Worm (Caenorhabditis elegans): ENCODE data around the gene ztf-22.

Gene ztf-22

DNA sequence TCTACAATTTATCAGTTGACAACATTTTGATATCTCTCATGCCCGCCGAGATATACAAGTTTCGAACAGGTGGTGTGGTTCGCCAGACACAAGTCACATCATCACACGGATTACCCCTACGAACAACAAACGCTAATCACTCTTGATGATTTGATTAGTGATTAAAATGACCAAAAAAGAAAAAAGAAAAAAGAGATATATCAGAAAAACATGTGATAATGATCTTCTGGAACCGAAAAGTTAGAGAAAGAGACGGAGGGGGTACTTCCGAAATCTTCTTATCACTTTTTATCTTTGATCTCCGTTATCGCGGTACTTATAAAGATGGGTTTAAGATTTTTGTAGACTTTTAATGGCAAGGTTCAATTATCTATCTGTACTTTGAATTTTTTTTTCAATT is 7.3 kb upstream of the ztf-22 start (continued):
- TF ChIP-seq zag-1 (tag; optimal IDR thresholded peaks at IDR 0.05) (no peak), elt-3 (tag; optimal IDR thresholded peaks at IDR 0.05) (peak in 2 of 3 experiments; percentile 13 to 22), lin-39 (tag; optimal IDR thresholded peaks at IDR 0.05) (no peak), aly-2 (tag; optimal IDR thresholded peaks at IDR 0.05) (no peak), nhr-43 (tag; optimal IDR thresholded peaks at IDR 0.05; ENCODE audit: poor library complexity, severe bottlenecking) (peak; percentile 38), hmg-11 (tag; optimal IDR thresholded peaks at IDR 0.05) (no peak), ceh-28 (tag; optimal IDR thresholded peaks at IDR 0.05) (peak; percentile 25), elt-2 (tag; optimal IDR thresholded peaks at IDR 0.05) (no peak), daf-12 (tag; optimal IDR thresholded peaks at IDR 0.05) (no peak)

DNA sequence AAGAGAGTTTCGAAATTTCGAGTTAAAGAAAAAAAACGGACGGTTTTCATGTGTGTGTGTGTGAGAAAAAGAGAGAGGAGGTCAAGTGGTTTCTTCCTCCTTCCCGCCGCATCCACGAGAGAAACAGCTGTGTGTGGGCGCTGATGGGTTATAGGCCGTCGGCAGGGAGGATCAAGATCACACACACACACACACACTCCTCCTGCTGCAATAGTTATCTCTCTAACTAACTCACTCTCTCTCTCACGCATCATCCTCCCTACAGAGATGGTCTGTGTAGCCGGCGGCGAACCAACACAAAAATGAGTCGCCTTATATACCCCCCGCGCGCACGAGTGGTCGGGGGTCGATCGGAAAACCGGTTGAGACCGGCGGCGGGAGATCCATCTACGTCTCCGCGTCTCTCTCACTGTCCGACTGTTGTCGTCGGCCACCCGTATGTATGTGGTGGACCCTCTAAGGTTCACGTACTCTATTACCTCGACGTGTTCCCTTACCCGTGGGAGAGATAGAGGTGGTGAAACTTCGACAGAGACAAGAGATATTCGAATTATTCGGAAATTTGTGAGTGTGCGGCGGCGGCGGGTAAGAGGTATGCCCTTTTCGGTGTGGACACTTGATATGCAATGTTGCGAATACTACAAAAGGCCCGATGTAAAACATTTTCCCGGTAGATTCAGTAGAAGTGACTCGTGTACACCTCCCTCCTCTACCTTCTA is 5.9 kb upstream of the ztf-22 start:
- peak; percentile 21 for TF ChIP-seq jun-1 (tag; optimal IDR thresholded peaks at IDR 0.05)
- TF ChIP-seq mdl-1 (tag; optimal IDR thresholded peaks at IDR 0.05) = peak; percentile 70
- TF ChIP-seq elt-2 (tag; optimal IDR thresholded peaks at IDR 0.05) = no peak
- TF ChIP-seq ceh-28 (tag; optimal IDR thresholded peaks at IDR 0.05) = peak; percentile 46
- TF ChIP-seq nhr-77 (tag; optimal IDR thresholded peaks at IDR 0.05) = no peak
- peak; percentile 82 for TF ChIP-seq nhr-43 (tag; optimal IDR thresholded peaks at IDR 0.05; ENCODE audit: poor library complexity, severe bottlenecking)
- TF ChIP-seq ama-1 (optimal IDR thresholded peaks at IDR 0.05) = peak; percentile 91
- TF ChIP-seq lsy-12 (tag; optimal IDR thresholded peaks at IDR 0.05) = peak; percentile 9
- TF ChIP-seq zag-1 (tag; optimal IDR thresholded peaks at IDR 0.05) = no peak
- TF ChIP-seq elt-1 (tag; optimal IDR thresholded peaks at IDR 0.05) = peak; percentile 45
- TF ChIP-seq egl-5 (tag; optimal IDR thresholded peaks at IDR 0.05) = peak; percentile 46
- TF ChIP-seq eor-1 (tag; optimal IDR thresholded peaks at IDR 0.05) = no peak
- peak; percentile 19 for TF ChIP-seq nhr-11 (tag; optimal IDR thresholded peaks at IDR 0.05)
- peak; percentile 60 for TF ChIP-seq tbx-2 (tag; optimal IDR thresholded peaks at IDR 0.05)
- TF ChIP-seq lin-39 (tag; optimal IDR thresholded peaks at IDR 0.05) = peak; percentile 8
- TF ChIP-seq hmg-11 (tag; optimal IDR thresholded peaks at IDR 0.05) = no peak
- peak; percentile 30 for TF ChIP-seq ztf-4 (tag; optimal IDR thresholded peaks at IDR 0.05)
- no peak for TF ChIP-seq egl-27 (tag; optimal IDR thresholded peaks at IDR 0.05)
- TF ChIP-seq nhr-23 (tag; optimal IDR thresholded peaks at IDR 0.05) = peak; percentile 92
- peak; percentile 44 for TF ChIP-seq nfya-1 (tag; optimal IDR thresholded peaks at IDR 0.05; ENCODE audit: insufficient read depth)
- TF ChIP-seq snpc-4 (tag; optimal IDR thresholded peaks at IDR 0.05) = peak; percentile 4
- TF ChIP-seq ceh-9 (tag; optimal IDR thresholded peaks at IDR 0.05) = no peak
- peak; percentile 15 for TF ChIP-seq lin-15B (tag; optimal IDR thresholded peaks at IDR 0.05)
- peak; percentile 31 for TF ChIP-seq nhr-76 (tag; optimal IDR thresholded peaks at IDR 0.05)
- peak; percentile 69 for TF ChIP-seq pha-4 (tag; optimal IDR thresholded peaks at IDR 0.05)
- peak in 1 of 3 experiments; percentile 40 for TF ChIP-seq elt-3 (tag; optimal IDR thresholded peaks at IDR 0.05)
- peak; percentile 91 for TF ChIP-seq nhr-25 (tag; optimal IDR thresholded peaks at IDR 0.05)

DNA sequence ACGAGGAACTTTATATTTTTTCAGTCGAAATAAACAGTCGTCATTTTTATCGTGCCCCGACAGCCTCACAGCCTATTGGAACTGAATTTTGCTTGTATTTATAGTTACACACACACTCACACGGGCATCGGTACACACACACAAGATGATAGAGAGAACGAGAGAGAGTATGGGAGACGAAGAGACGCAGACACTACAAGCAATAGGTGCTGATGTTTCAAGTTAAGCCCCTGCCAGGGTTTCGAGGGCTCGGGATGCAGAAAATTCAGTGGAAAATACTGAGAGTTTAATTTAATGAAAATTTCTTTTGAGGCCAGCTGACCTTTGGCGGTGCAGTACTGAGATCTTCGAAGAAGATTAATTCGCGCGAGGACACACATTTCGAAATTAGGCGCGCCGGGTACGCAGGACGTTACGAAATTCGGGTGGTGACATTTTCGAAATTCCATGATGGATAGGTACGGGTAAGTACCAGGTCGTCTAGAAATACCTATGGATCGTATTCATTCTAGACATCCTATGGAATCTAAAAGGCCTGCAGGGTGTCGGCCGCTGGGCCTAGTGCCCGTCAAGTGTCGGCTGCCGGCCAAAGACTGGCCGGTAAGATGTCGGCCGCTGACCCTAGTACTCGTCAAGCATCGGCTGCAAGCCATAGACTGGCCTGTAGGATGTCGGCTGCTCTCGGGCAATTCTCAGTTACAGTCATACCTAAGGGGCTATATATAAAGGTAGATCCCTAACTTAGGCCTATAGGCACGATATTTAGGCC is 5.1 kb upstream of the ztf-22 start:
- TF ChIP-seq nhr-12 (tag; optimal IDR thresholded peaks at IDR 0.05) (no peak), pha-4 (tag; optimal IDR thresholded peaks at IDR 0.05) (peak; percentile 48), lsy-12 (tag; optimal IDR thresholded peaks at IDR 0.05) (no peak), nhr-11 (tag; optimal IDR thresholded peaks at IDR 0.05) (no peak), nhr-237 (tag; optimal IDR thresholded peaks at IDR 0.05) (no peak), sea-2 (GFP tag; optimal IDR thresholded peaks at IDR 0.05) (no peak), ceh-9 (tag; optimal IDR thresholded peaks at IDR 0.05) (no peak), nhr-43 (tag; optimal IDR thresholded peaks at IDR 0.05; ENCODE audit: poor library complexity, severe bottlenecking) (no peak), nhr-25 (tag; optimal IDR thresholded peaks at IDR 0.05) (no peak), egl-27 (tag; optimal IDR thresholded peaks at IDR 0.05) (no peak), hmg-11 (tag; optimal IDR thresholded peaks at IDR 0.05) (no peak), mml-1 (tag; optimal IDR thresholded peaks at IDR 0.05) (no peak), nfya-1 (tag; optimal IDR thresholded peaks at IDR 0.05; ENCODE audit: insufficient read depth) (peak; percentile 22), ztf-4 (tag; optimal IDR thresholded peaks at IDR 0.05) (no peak), lin-39 (tag; optimal IDR thresholded peaks at IDR 0.05) (no peak), daf-12 (tag; optimal IDR thresholded peaks at IDR 0.05) (no peak), tbx-2 (tag; optimal IDR thresholded peaks at IDR 0.05) (no peak), nhr-23 (tag; optimal IDR thresholded peaks at IDR 0.05) (peak; percentile 2), lin-15B (tag; optimal IDR thresholded peaks at IDR 0.05) (no peak), skn-1 (tag; optimal IDR thresholded peaks at IDR 0.05) (no peak), aly-2 (tag; optimal IDR thresholded peaks at IDR 0.05) (no peak), nhr-76 (tag; optimal IDR thresholded peaks at IDR 0.05) (no peak), nhr-67 (tag; optimal IDR thresholded peaks at IDR 0.05) (no peak), fos-1 (tag; optimal IDR thresholded peaks at IDR 0.05) (no peak), nhr-28 (tag; optimal IDR thresholded peaks at IDR 0.05) (no peak), ama-1 (optimal IDR thresholded peaks at IDR 0.05) (no peak), mdl-1 (tag; optimal IDR thresholded peaks at IDR 0.05) (no peak), ceh-82 (tag; optimal IDR thresholded peaks at IDR 0.05) (no peak), ceh-16 (tag; optimal IDR thresholded peaks at IDR 0.05) (no peak), fkh-2 (tag; optimal IDR thresholded peaks at IDR 0.05) (no peak), elt-1 (tag; optimal IDR thresholded peaks at IDR 0.05) (no peak), pqm-1 (tag; optimal IDR thresholded peaks at IDR 0.05) (no peak), ztf-11 (tag; optimal IDR thresholded peaks at IDR 0.05) (no peak), jun-1 (tag; optimal IDR thresholded peaks at IDR 0.05) (peak; percentile 15), egl-5 (tag; optimal IDR thresholded peaks at IDR 0.05) (no peak), zag-1 (tag; optimal IDR thresholded peaks at IDR 0.05) (no peak), fkh-10 (GFP tag; optimal IDR thresholded peaks at IDR 0.05) (no peak)

All from whole organism, L3 larva.